Fruit fly (Drosophila melanogaster): ENCODE measurements around the gene COX5A.

Gene COX5A

DNA sequence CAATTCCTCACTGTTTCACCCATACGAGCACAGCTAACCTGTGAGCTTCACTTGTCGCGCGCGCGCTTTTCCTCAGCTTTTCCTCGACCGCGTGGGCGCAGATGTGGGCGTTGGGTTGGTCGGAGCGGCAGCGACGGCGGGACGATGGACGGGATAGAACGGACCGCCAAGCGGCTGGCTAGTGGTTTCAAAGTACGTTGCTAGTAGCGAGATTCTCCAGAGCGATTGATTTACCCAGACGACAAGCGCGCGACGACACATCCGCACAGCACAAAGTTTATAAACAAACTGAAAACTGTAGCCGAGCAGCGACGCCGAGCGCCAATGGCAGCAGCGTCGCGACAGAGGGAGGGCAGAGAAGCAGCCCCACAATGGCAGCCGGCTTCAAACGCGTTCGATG, 50.0 kb downstream of the COX5A start, which contains the start of gene CG6959 (continued):
- TF ChIP-seq chm (GFP tag; IDR thresholded peaks at IDR 0.05): peak; percentile 24
- TF ChIP-seq shn (GFP tag; optimal IDR thresholded peaks at IDR 0.05): peak; percentile 2
- 0 out of 2 replicates have a peak, but pooled peaks have one; percentile 7 for TF ChIP-seq klu (GFP tag; IDR thresholded peaks at IDR 0.05)
- 0 out of 3 replicates have a peak, but pooled peaks have one; percentile 25 for TF ChIP-seq CG14860 (GFP tag; IDR thresholded peaks at IDR 0.05; ENCODE audit: partially characterized antibody)
- peak; percentile 47; the same call in 1 of the 3 replicates for TF ChIP-seq Opbp (GFP tag; IDR thresholded peaks at IDR 0.05; ENCODE audit: partially characterized antibody)
- peak; percentile 95 for TF ChIP-seq Jarid2 (GFP tag; optimal IDR thresholded peaks at IDR 0.05)
- no peak for TF ChIP-seq tup (GFP tag; optimal IDR thresholded peaks at IDR 0.05)
- TF ChIP-seq CG14050 (GFP tag; IDR thresholded peaks at IDR 0.05): 0 out of 3 replicates have a peak, but pooled peaks have one; percentile 15
- 0 out of 3 replicates have a peak, but pooled peaks have one; percentile 14 for TF ChIP-seq zen2 (GFP tag; IDR thresholded peaks at IDR 0.05; ENCODE audit: partially characterized antibody)
- peak; percentile 9; the same call in 1 of the 3 replicates for TF ChIP-seq CG16813 (GFP tag; IDR thresholded peaks at IDR 0.05; ENCODE audit: partially characterized antibody)
- TF ChIP-seq grn (GFP tag; optimal IDR thresholded peaks at IDR 0.05): peak; percentile 54
- peak; percentile 43; the same call in 1 of the 2 replicates for TF ChIP-seq slbo (GFP tag; IDR thresholded peaks at IDR 0.05)
- TF ChIP-seq zf30C (GFP tag; optimal IDR thresholded peaks at IDR 0.05): no peak
- TF ChIP-seq Chrac-16 (GFP tag; optimal IDR thresholded peaks at IDR 0.05): no peak
- peak; percentile 23 for TF ChIP-seq cg (GFP tag; optimal IDR thresholded peaks at IDR 0.05)
- TF ChIP-seq CG34422 (GFP tag; IDR thresholded peaks at IDR 0.05): peak; percentile 50; the same call in 1 of the 3 replicates
- peak; percentile 1 for TF ChIP-seq CG9609 (GFP tag; optimal IDR thresholded peaks at IDR 0.05)
- TF ChIP-seq CG6765 (GFP tag; optimal IDR thresholded peaks at IDR 0.05): peak; percentile 30
- TF ChIP-seq Ptx1 (GFP tag; IDR thresholded peaks at IDR 0.05): no peak
- no peak for TF ChIP-seq CG8089 (GFP tag; optimal IDR thresholded peaks at IDR 0.05)
- TF ChIP-seq CG13287 (GFP tag; IDR thresholded peaks at IDR 0.05; ENCODE audit: partially characterized antibody): peak; percentile 22; the same call in 1 of the 2 replicates
- TF ChIP-seq B-H2 (GFP tag; optimal IDR thresholded peaks at IDR 0.05): no peak
- no peak for TF ChIP-seq Dip2 (GFP tag; IDR thresholded peaks at IDR 0.05)
- no peak for TF ChIP-seq ssp (GFP tag; IDR thresholded peaks at IDR 0.05)
- 0 out of 2 replicates have a peak, but pooled peaks have one; percentile 14 for TF ChIP-seq CG4360 (GFP tag; IDR thresholded peaks at IDR 0.05)
- TF ChIP-seq caup (GFP tag; optimal IDR thresholded peaks at IDR 0.05; ENCODE audit: severe bottlenecking): peak; percentile 37
- peak; percentile 78 for TF ChIP-seq sens (GFP tag)
- TF ChIP-seq Deaf1 (tag; optimal IDR thresholded peaks at IDR 0.05): peak; percentile 77
- TF ChIP-seq CG6791 (GFP tag; IDR thresholded peaks at IDR 0.05; ENCODE audit: partially characterized antibody): 0 out of 3 replicates have a peak, but pooled peaks have one; percentile 21
- TF ChIP-seq Dad (GFP tag; optimal IDR thresholded peaks at IDR 0.05): no peak
- TF ChIP-seq CG12769 (tag; optimal IDR thresholded peaks at IDR 0.05): peak; percentile 78
- peak; percentile 13 for TF ChIP-seq Ets65A (GFP tag)
- TF ChIP-seq Scr (GFP tag; IDR thresholded peaks at IDR 0.05; ENCODE audit: partially characterized antibody): 0 out of 2 replicates have a peak, but pooled peaks have one; percentile 20
- no peak for TF ChIP-seq CG17802 (tag; optimal IDR thresholded peaks at IDR 0.05)
- peak; percentile 16 for TF ChIP-seq pho (GFP tag; optimal IDR thresholded peaks at IDR 0.05)
- TF ChIP-seq CG16779 (GFP tag; IDR thresholded peaks at IDR 0.05): 0 out of 2 replicates have a peak, but pooled peaks have one; percentile 40
- TF ChIP-seq CG5953 (GFP tag; IDR thresholded peaks at IDR 0.05): 0 out of 2 replicates have a peak, but pooled peaks have one; percentile 20
- no peak for TF ChIP-seq chif (GFP tag; optimal IDR thresholded peaks at IDR 0.05)
- TF ChIP-seq CG12071 (GFP tag; optimal IDR thresholded peaks at IDR 0.05): peak; percentile 11
- TF ChIP-seq sr (GFP tag; IDR thresholded peaks at IDR 0.05): peak; percentile 71
- no peak for TF ChIP-seq pan (optimal IDR thresholded peaks at IDR 0.05)
- peak in 1 of 2 experiments; percentile 36 for TF ChIP-seq pan (GFP tag; optimal IDR thresholded peaks at IDR 0.05 in 1 of 2, IDR thresholded peaks at IDR 0.05 in 1 of 2)
- peak; percentile 50; the same call in 1 of the 3 replicates for TF ChIP-seq CG11456 (GFP tag; IDR thresholded peaks at IDR 0.05)
- TF ChIP-seq Adf1 (GFP tag; IDR thresholded peaks at IDR 0.05): peak; percentile 98
- peak; percentile 41; the same call in 1 of the 3 replicates for TF ChIP-seq so (GFP tag; IDR thresholded peaks at IDR 0.05)
- TF ChIP-seq btn (GFP tag; optimal IDR thresholded peaks at IDR 0.05): peak; percentile 11
- peak; percentile 30; the same call in 1 of the 2 replicates for TF ChIP-seq amos (GFP tag; IDR thresholded peaks at IDR 0.05; ENCODE audit: partially characterized antibody)
- no peak for TF ChIP-seq CG31441 (GFP tag; IDR thresholded peaks at IDR 0.05)
- TF ChIP-seq CG9932 (GFP tag; IDR thresholded peaks at IDR 0.05): 0 out of 2 replicates have a peak, but pooled peaks have one; percentile 26
- no peak for TF ChIP-seq maf-S (GFP tag; optimal IDR thresholded peaks at IDR 0.05)

Data from whole organism, embryonic.